Worm (Caenorhabditis elegans) whole organism, L2 larva: ENCODE measurements around the gene pot-3.

Source experiments
- C34F6.9 ChIP-seq: fragments of 150-350 bp; optimal IDR thresholded peaks from 2 replicates; lab custom pipeline; 2014; ENCODE audit warnings: missing biosample characterization, missing genetic modification characterization
- F13H6.1 ChIP-seq: sonication (generic microtip); optimal IDR thresholded peaks from 2 replicates; lab custom pipeline; 2016; ENCODE audit warnings: missing genetic modification characterization, missing compliant biosample characterization
- Y55F3AM.14 ChIP-seq: fragments of 200-800 bp; sonication (Bioruptor generic); optimal IDR thresholded peaks from 2 replicates; lab custom pipeline; 2018; ENCODE audit warnings: mild to moderate bottlenecking, missing genetic modification characterization, missing compliant biosample characterization
- ZK546.5 ChIP-seq: sonication (generic microtip); optimal IDR thresholded peaks from 2 replicates; lab custom pipeline; 2017; ENCODE audit warnings: missing biosample characterization, missing genetic modification characterization
- alr-1 ChIP-seq: fragments of 150-350 bp; optimal IDR thresholded peaks from 2 replicates; lab custom pipeline; 2014; ENCODE audit warnings: missing biosample characterization, missing genetic modification characterization
- blmp-1 ChIP-seq: sonication (generic microtip); optimal IDR thresholded peaks from 2 replicates; lab custom pipeline; 2017; ENCODE audit warnings: missing genetic modification characterization, mild to moderate bottlenecking, missing compliant biosample characterization, antibody characterized with exemption, moderate library complexity; ENCODE audit not compliant: insufficient read depth
- ceh-16 ChIP-seq: fragments of 150-350 bp; optimal IDR thresholded peaks from 2 replicates; lab custom pipeline; 2014; ENCODE audit warnings: missing biosample characterization, missing genetic modification characterization
- crh-2 ChIP-seq: sonication (generic microtip); optimal IDR thresholded peaks from 2 replicates; lab custom pipeline; 2017; ENCODE audit warnings: missing biosample characterization, missing genetic modification characterization
- dmd-4 ChIP-seq: sonication (generic microtip); optimal IDR thresholded peaks from 2 replicates; lab custom pipeline; 2017; ENCODE audit warnings: missing biosample characterization, missing genetic modification characterization
- egl-27 ChIP-seq: sonication (generic microtip); optimal IDR thresholded peaks from 3 replicates; lab custom pipeline; 2017; ENCODE audit warnings: missing biosample characterization, missing genetic modification reagents, missing genetic modification characterization
- elt-1 ChIP-seq: fragments of 150-350 bp; optimal IDR thresholded peaks from 2 replicates; lab custom pipeline; 2014; ENCODE audit warnings: missing biosample characterization, missing genetic modification characterization
- elt-3 ChIP-seq: sonication (generic microtip); optimal IDR thresholded peaks from 2 replicates; lab custom pipeline; 2017; ENCODE audit warnings: missing biosample characterization, missing genetic modification characterization
- fos-1 ChIP-seq: fragments of 150-350 bp; optimal IDR thresholded peaks from 2 replicates; lab custom pipeline; 2014; ENCODE audit warnings: missing biosample characterization, missing genetic modification characterization
- gmeb-1 ChIP-seq: fragments of 150-350 bp; optimal IDR thresholded peaks from 2 replicates; lab custom pipeline; 2014; ENCODE audit warnings: missing biosample characterization, missing genetic modification characterization
- lin-11 ChIP-seq: fragments of 150-350 bp; sonication (generic microtip); optimal IDR thresholded peaks from 2 replicates; lab custom pipeline; 2014; ENCODE audit warnings: missing biosample characterization, missing genetic modification characterization, inconsistent platforms, mixed read lengths
- lin-13 ChIP-seq: fragments of 150-350 bp; optimal IDR thresholded peaks from 2 replicates; lab custom pipeline; 2014; ENCODE audit warnings: missing biosample characterization, missing genetic modification reagents, missing genetic modification characterization
- lin-39 ChIP-seq: fragments of 150-350 bp; optimal IDR thresholded peaks from 2 replicates; lab custom pipeline; 2014; ENCODE audit warnings: missing biosample characterization, missing genetic modification reagents, missing genetic modification characterization
- lsy-2 ChIP-seq, 2 experiments: fragments of 150-350 bp in 1 of 2; sonication (generic microtip) in 1 of 2; optimal IDR thresholded peaks; 2 replicates each; lab custom pipeline; 2014 to 2017; ENCODE audit warnings: missing biosample characterization in 2 of 2, missing genetic modification characterization in 2 of 2
- mab-5 ChIP-seq: fragments of 150-350 bp; optimal IDR thresholded peaks from 2 replicates; lab custom pipeline; 2014; ENCODE audit warnings: missing biosample characterization, missing genetic modification characterization
- mbf-1 ChIP-seq: sonication (generic microtip); optimal IDR thresholded peaks from 2 replicates; lab custom pipeline; 2017; ENCODE audit warnings: missing biosample characterization, missing genetic modification characterization
- mdl-1 ChIP-seq, 2 experiments: fragments of 150-350 bp in 1 of 2; sonication (generic microtip) in 1 of 2; optimal IDR thresholded peaks; 2 replicates each; lab custom pipeline; 2017; ENCODE audit warnings: missing biosample characterization in 2 of 2, missing genetic modification characterization in 2 of 2
- nhr-10 ChIP-seq: sonication (generic microtip); optimal IDR thresholded peaks from 2 replicates; lab custom pipeline; 2017; ENCODE audit warnings: missing biosample characterization, missing genetic modification characterization
- nhr-11 ChIP-seq: fragments of 150-350 bp; optimal IDR thresholded peaks from 2 replicates; lab custom pipeline; 2014; ENCODE audit warnings: missing biosample characterization, missing genetic modification characterization
- nhr-12 ChIP-seq: fragments of 150-350 bp; optimal IDR thresholded peaks from 2 replicates; lab custom pipeline; 2014; ENCODE audit warnings: missing biosample characterization, missing genetic modification characterization
- nhr-129 ChIP-seq: fragments of 150-350 bp; optimal IDR thresholded peaks from 2 replicates; lab custom pipeline; 2014; ENCODE audit warnings: missing biosample characterization, missing genetic modification characterization
- nhr-21 ChIP-seq: fragments of 150-350 bp; optimal IDR thresholded peaks from 2 replicates; lab custom pipeline; 2014; ENCODE audit warnings: missing biosample characterization, missing genetic modification characterization
- nhr-25 ChIP-seq: fragments of 150-350 bp; sonication (generic microtip); optimal IDR thresholded peaks from 3 replicates; lab custom pipeline; 2014; ENCODE audit warnings: missing biosample characterization, missing genetic modification characterization
- nhr-6 ChIP-seq: fragments of 150-350 bp; optimal IDR thresholded peaks from 2 replicates; lab custom pipeline; 2014; ENCODE audit warnings: missing biosample characterization, missing genetic modification characterization
- peb-1 ChIP-seq: fragments of 150-350 bp; optimal IDR thresholded peaks from 2 replicates; lab custom pipeline; 2014; ENCODE audit warnings: missing biosample characterization, missing genetic modification characterization
- sma-3 ChIP-seq: sonication (generic microtip); optimal IDR thresholded peaks from 2 replicates; lab custom pipeline; 2016; ENCODE audit warnings: missing genetic modification reagents, missing genetic modification characterization, missing compliant biosample characterization
- sma-9 ChIP-seq, 2 experiments: fragments of 150-350 bp in 1 of 2; sonication (generic microtip) in 1 of 2; optimal IDR thresholded peaks; 2 replicates each; lab custom pipeline; 2014 to 2016; ENCODE audit warnings: missing genetic modification characterization in 2 of 2, mild to moderate bottlenecking in 1 of 2, missing biosample characterization in 1 of 2, missing compliant biosample characterization in 1 of 2, missing genetic modification reagents in 1 of 2, moderate library complexity in 1 of 2
- snpc-4 ChIP-seq: fragments of 150-350 bp; optimal IDR thresholded peaks from 2 replicates; lab custom pipeline; 2014; ENCODE audit warnings: missing biosample characterization, missing genetic modification characterization
- unc-39 ChIP-seq: fragments of 150-350 bp; optimal IDR thresholded peaks from 2 replicates; lab custom pipeline; 2014; ENCODE audit warnings: missing biosample characterization, missing genetic modification characterization
- unc-55 ChIP-seq: fragments of 150-350 bp; sonication (generic microtip); optimal IDR thresholded peaks from 3 replicates; lab custom pipeline; 2014; ENCODE audit warnings: missing biosample characterization, missing genetic modification reagents, missing genetic modification characterization
- unc-62 ChIP-seq: fragments of 150-350 bp; optimal IDR thresholded peaks from 2 replicates; lab custom pipeline; 2014; ENCODE audit warnings: missing biosample characterization, missing genetic modification reagents, missing genetic modification characterization
- ztf-1 ChIP-seq: fragments of 200-800 bp; sonication (Bioruptor generic); conservative IDR thresholded peaks from 2 replicates; pipeline ENCODE4 v1.3.6; 2022; ENCODE audit warnings: missing genetic modification characterization, missing compliant biosample characterization
- ztf-11 ChIP-seq: sonication (generic microtip); optimal IDR thresholded peaks from 2 replicates; lab custom pipeline; 2017; ENCODE audit warnings: missing biosample characterization, missing genetic modification characterization
- ztf-4 ChIP-seq: fragments of 150-350 bp; optimal IDR thresholded peaks from 2 replicates; lab custom pipeline; 2014; ENCODE audit warnings: missing biosample characterization, missing genetic modification characterization

Gene pot-3

DNA sequence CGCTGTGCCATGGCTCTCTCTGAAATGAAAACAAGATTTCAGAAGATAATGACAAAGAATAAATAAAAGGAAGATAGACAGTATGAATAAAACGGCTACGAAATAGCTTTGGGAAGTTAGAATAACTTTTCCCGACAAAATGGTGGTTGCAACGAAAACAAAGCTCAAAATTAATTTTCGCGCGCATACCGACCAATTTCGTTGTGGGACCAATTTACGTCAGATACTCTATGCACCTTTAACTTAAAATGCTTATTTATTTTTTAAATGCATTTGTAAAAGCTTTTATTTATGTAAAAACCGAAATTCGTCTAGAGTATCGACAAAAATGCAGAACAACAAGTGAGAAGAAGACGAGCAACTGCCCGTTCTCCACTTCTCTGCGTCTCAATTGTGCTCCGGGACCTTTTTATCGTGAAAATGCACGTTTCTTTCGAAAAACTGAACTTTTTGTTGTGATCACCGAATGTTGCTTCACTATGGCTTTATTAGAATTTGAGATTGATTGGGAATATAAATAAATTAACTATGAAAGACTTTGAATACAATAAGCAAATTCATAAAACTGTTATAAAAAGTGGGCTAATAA is 11.8 kb upstream of the pot-3 start, which contains the start of gene rml-1:
Gene rml-1, minus strand, starts transcription at position 19 of the 589 bp plus-strand sequence.
- TF ChIP-seq mbf-1 (tag; lab: Kevin White, UChicago) (no peak), nhr-6 (no peak), C34F6.9 (peak; percentile 37), nhr-21 (tag; lab: Kevin White, UChicago) (no peak), unc-55 (GFP tag; lab: Kevin White, UChicago) (peak; percentile 45), nhr-129 (tag; lab: Kevin White, UChicago) (peak; percentile 12), F13H6.1 (no peak)

- TF ChIP-seq sma-9 (GFP tag; optimal IDR thresholded peaks at IDR 0.05; lab: Kevin White, UChicago) (no peak), sma-9 (tag; optimal IDR thresholded peaks at IDR 0.05; lab: Kevin White, UChicago) (no peak)
These were observed 10.0 kb upstream of the pot-3 start for ce11 chrIII:13770017-13770416.

ce11 chrIII:13771145-13771544 is 8.9 kb upstream of the pot-3 start, which contains the start of the genes cyk-4 and pdr-1:
cyk-4 (minus strand) TSS chrIII:13771224.
pdr-1 (plus strand) TSS chrIII:13771513.
- TF ChIP-seq C34F6.9 (peak; percentile 76), lin-11 (peak; percentile 44), nhr-12 (tag; lab: Kevin White, UChicago) (no peak), peb-1 (tag; lab: Kevin White, UChicago) (no peak), ztf-4 (tag; lab: Kevin White, UChicago) (no peak), nhr-25 (tag; lab: Kevin White, UChicago) (peak; percentile 28), elt-3 (no peak), nhr-129 (tag; lab: Kevin White, UChicago) (peak; percentile 71), elt-1 (tag; lab: Kevin White, UChicago) (no peak), crh-2 (tag; lab: Kevin White, UChicago) (peak; percentile 57), blmp-1 (tag; lab: Kevin White, UChicago) (peak; percentile 30), nhr-10 (no peak), unc-55 (GFP tag; lab: Kevin White, UChicago) (peak; percentile 77), lin-39 (tag; lab: Kevin White, UChicago) (no peak), dmd-4 (tag; lab: Kevin White, UChicago) (no peak), nhr-11 (no peak), gmeb-1 (tag; lab: Kevin White, UChicago) (peak; percentile 76), mab-5 (tag; lab: Kevin White, UChicago) (no peak), sma-3 (GFP tag; lab: Kevin White, UChicago) (peak; percentile 23), lin-13 (GFP tag; lab: Kevin White, UChicago) (peak; percentile 74), snpc-4 (tag; lab: Kevin White, UChicago) (no peak)

DNA sequence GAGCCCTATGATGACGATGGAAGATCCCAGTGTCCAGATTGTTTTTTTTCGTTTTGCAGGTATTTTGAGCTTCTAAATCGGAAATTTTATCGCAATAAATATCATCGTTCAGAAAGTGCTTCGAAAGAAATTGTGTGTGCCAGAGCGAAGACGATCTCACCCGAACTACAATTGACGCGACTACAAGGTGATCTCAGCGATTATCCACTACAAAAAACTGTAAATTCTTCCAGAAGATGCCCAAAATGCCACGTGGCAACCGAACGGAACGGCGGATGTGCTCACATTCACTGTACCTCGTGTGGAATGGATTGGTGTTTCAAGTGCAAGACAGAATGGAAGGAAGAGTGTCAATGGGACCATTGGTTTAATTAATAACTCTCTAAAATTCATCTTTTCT is 7.1 kb upstream of the pot-3 start, which contains the start of gene mdt-29:
Gene mdt-29, plus strand, starts transcription at position 301 of the 400 bp plus-strand sequence.
- TF ChIP-seq egl-27 (tag; lab: Kevin White, UChicago) (no peak), sma-9 (GFP tag; optimal IDR thresholded peaks at IDR 0.05; lab: Kevin White, UChicago) (no peak), sma-9 (tag; optimal IDR thresholded peaks at IDR 0.05; lab: Kevin White, UChicago) (no peak), snpc-4 (tag; lab: Kevin White, UChicago) (no peak), blmp-1 (tag; lab: Kevin White, UChicago) (no peak), mdl-1 (tag; optimal IDR thresholded peaks at IDR 0.05; lab: Kevin White, UChicago) (no peak), ztf-1 (GFP tag; lab: Robert Waterston, UW) (no peak), ceh-16 (no peak), nhr-25 (tag; lab: Kevin White, UChicago) (no peak), nhr-6 (no peak), lin-11 (no peak), ztf-4 (tag; lab: Kevin White, UChicago) (no peak), F13H6.1 (no peak), lsy-2 (tag; optimal IDR thresholded peaks at IDR 0.05; lab: Kevin White, UChicago) (no peak), elt-1 (tag; lab: Kevin White, UChicago) (no peak), nhr-129 (tag; lab: Kevin White, UChicago) (no peak), Y55F3AM.14 (GFP tag; lab: Kevin White, UChicago) (no peak), mab-5 (tag; lab: Kevin White, UChicago) (no peak)

ce11 chrIII:13778816-13779215 is 1.2 kb upstream of the pot-3 start:
- TF ChIP-seq elt-1 (tag; lab: Kevin White, UChicago) (no peak), alr-1 (tag; lab: Kevin White, UChicago) (no peak), mbf-1 (tag; lab: Kevin White, UChicago) (peak; percentile 48), unc-55 (GFP tag; lab: Kevin White, UChicago) (no peak), mab-5 (tag; lab: Kevin White, UChicago) (no peak), unc-39 (tag; lab: Kevin White, UChicago) (no peak), ztf-4 (tag; lab: Kevin White, UChicago) (no peak), ztf-1 (GFP tag; lab: Robert Waterston, UW) (no peak), snpc-4 (tag; lab: Kevin White, UChicago) (no peak), nhr-12 (tag; lab: Kevin White, UChicago) (peak; percentile 60), nhr-129 (tag; lab: Kevin White, UChicago) (no peak), ztf-11 (tag; lab: Kevin White, UChicago) (peak; percentile 36), fos-1 (tag; lab: Kevin White, UChicago) (no peak), mdl-1 (tag; optimal IDR thresholded peaks at IDR 0.05; lab: Kevin White, UChicago) (peak in 1 of 2 experiments; percentile 21), unc-62 (GFP tag; lab: Kevin White, UChicago) (no peak), elt-3 (no peak), ZK546.5 (no peak), blmp-1 (tag; lab: Kevin White, UChicago) (no peak), lin-11 (no peak)
